Fruit fly (Drosophila melanogaster): ENCODE measurements around the gene dlg1.

Gene dlg1

dm6 chrX:11452846-11453391 lies 83.5 kb downstream of the dlg1 start (continued):
- TF ChIP-seq vri (GFP tag; optimal IDR thresholded peaks at IDR 0.05) = peak; percentile 57
- peak; percentile 88 for TF ChIP-seq dac (GFP tag; optimal IDR thresholded peaks at IDR 0.05)
- TF ChIP-seq CG11294 (GFP tag; IDR thresholded peaks at IDR 0.05) = peak; percentile 80
- TF ChIP-seq CG3919 (GFP tag; optimal IDR thresholded peaks at IDR 0.05) = peak; percentile 87
- peak; percentile 68 for TF ChIP-seq CG6808 (GFP tag; optimal IDR thresholded peaks at IDR 0.05)
- TF ChIP-seq Sox102F (GFP tag; optimal IDR thresholded peaks at IDR 0.05) = peak; percentile 66
- TF ChIP-seq Blimp-1 (GFP tag; optimal IDR thresholded peaks at IDR 0.05) = no peak
- peak; percentile 82 for TF ChIP-seq CG16779 (tag; optimal IDR thresholded peaks at IDR 0.05)
- TF ChIP-seq CG8319 (GFP tag; optimal IDR thresholded peaks at IDR 0.05) = peak; percentile 62
- peak; percentile 74 for TF ChIP-seq CG11762 (GFP tag; optimal IDR thresholded peaks at IDR 0.05; ENCODE audit: insufficient read depth)
- TF ChIP-seq CG9139 (GFP tag; optimal IDR thresholded peaks at IDR 0.05) = peak; percentile 73
- TF ChIP-seq CG4318 (GFP tag; optimal IDR thresholded peaks at IDR 0.05) = peak; percentile 89
- TF ChIP-seq CG8119 (GFP tag; IDR thresholded peaks at IDR 0.05) = peak; percentile 92
- TF ChIP-seq acj6 (GFP tag; optimal IDR thresholded peaks at IDR 0.05) = peak; percentile 87
- TF ChIP-seq CG6276 (GFP tag; optimal IDR thresholded peaks at IDR 0.05) = peak; percentile 84
- TF ChIP-seq salr (GFP tag; optimal IDR thresholded peaks at IDR 0.05) = peak; percentile 58 to 66
- TF ChIP-seq CG7368 (GFP tag; optimal IDR thresholded peaks at IDR 0.05) = peak; percentile 83
- TF ChIP-seq Eip93F (GFP tag; optimal IDR thresholded peaks at IDR 0.05) = no peak
- TF ChIP-seq net (GFP tag; optimal IDR thresholded peaks at IDR 0.05) = peak; percentile 88
- peak; percentile 94 for TF ChIP-seq Eip78C (GFP tag)
- TF ChIP-seq dsx (GFP tag; optimal IDR thresholded peaks at IDR 0.05; ENCODE audit: poor library complexity, severe bottlenecking) = peak; percentile 85
- TF ChIP-seq achi (GFP tag; optimal IDR thresholded peaks at IDR 0.05) = peak; percentile 86
- TF ChIP-seq fd59A (GFP tag; optimal IDR thresholded peaks at IDR 0.05) = peak; percentile 63
- peak; percentile 93 for TF ChIP-seq CG15336 (GFP tag; IDR thresholded peaks at IDR 0.05)
- peak; percentile 70 for TF ChIP-seq cyc (GFP tag; optimal IDR thresholded peaks at IDR 0.05)
- peak; percentile 82 for TF ChIP-seq Lpt (GFP tag; optimal IDR thresholded peaks at IDR 0.05)
- peak; percentile 82 for TF ChIP-seq CG10669 (GFP tag; optimal IDR thresholded peaks at IDR 0.05)

- TF ChIP-seq Hr39 (GFP tag; optimal IDR thresholded peaks at IDR 0.05) (no peak), cyc (GFP tag; optimal IDR thresholded peaks at IDR 0.05) (no peak), salr (GFP tag; optimal IDR thresholded peaks at IDR 0.05) (no peak), CG15336 (GFP tag; IDR thresholded peaks at IDR 0.05) (no peak)
These were observed 84.2 kb downstream of the dlg1 start for dm6 chrX:11453638-11454037.

DNA sequence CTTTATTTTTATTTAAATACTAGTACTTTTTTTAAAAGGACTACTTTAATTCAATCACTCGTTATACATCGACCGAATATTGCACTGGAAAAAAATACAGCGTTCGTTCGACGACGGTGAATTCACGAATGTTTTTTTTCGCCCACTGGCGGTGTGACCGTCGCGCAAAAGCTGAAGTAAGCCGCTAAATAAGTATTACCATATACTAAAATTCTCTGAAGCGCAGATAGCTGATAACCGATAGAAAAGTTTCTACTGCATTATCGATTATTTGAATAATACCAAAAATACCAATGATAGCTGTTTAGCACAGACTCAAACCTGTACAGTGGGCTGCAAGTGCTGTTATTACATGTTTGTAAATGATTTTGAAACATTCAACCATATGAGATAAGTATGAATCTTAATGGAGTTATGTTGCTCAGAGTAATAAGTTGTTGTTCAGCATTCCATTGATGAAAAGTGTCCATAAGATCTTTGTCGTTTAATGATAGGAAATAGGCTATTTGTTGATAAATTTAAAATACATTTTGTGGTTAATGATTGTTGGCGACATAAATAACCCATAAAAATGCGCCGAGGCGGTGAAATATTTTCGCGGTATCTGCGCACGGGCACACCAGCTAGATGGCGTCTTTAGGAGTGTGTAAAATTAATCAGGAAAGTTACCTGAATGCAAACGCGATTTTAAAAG lies 84.9 kb downstream of the dlg1 start, which contains the start of the genes Evi5 and HP5:
Gene Evi5, minus strand, starts transcription at position 198 of the 694 bp plus-strand sequence.
Gene HP5, plus strand, starts transcription at position 598 of the 694 bp plus-strand sequence.
- TF ChIP-seq CG31627 (GFP tag; optimal IDR thresholded peaks at IDR 0.05) (peak; percentile 55), dac (GFP tag; optimal IDR thresholded peaks at IDR 0.05) (peak; percentile 22), ss (GFP tag; optimal IDR thresholded peaks at IDR 0.05) (no peak), CG10631 (GFP tag; optimal IDR thresholded peaks at IDR 0.05) (peak; percentile 32), Gug (GFP tag; IDR thresholded peaks at IDR 0.05) (peak; percentile 47), lz (GFP tag; optimal IDR thresholded peaks at IDR 0.05) (peak; percentile 78), CG6276 (GFP tag; optimal IDR thresholded peaks at IDR 0.05) (no peak), CG10669 (GFP tag; optimal IDR thresholded peaks at IDR 0.05) (peak; percentile 22), CG32006 (GFP tag; optimal IDR thresholded peaks at IDR 0.05) (no peak), CG7368 (GFP tag; optimal IDR thresholded peaks at IDR 0.05) (no peak), CG11762 (GFP tag; optimal IDR thresholded peaks at IDR 0.05; ENCODE audit: insufficient read depth) (no peak), Hr39 (GFP tag; optimal IDR thresholded peaks at IDR 0.05) (peak; percentile 48), CG3919 (GFP tag; optimal IDR thresholded peaks at IDR 0.05) (peak; percentile 17), Sox15 (GFP tag; optimal IDR thresholded peaks at IDR 0.05) (peak; percentile 13), svp (GFP tag) (peak; percentile 84), dsx (GFP tag; optimal IDR thresholded peaks at IDR 0.05; ENCODE audit: poor library complexity, severe bottlenecking) (peak; percentile 47), salr (GFP tag; optimal IDR thresholded peaks at IDR 0.05) (peak in 1 of 2 experiments; percentile 11), CG8119 (GFP tag; IDR thresholded peaks at IDR 0.05) (no peak), CG6854 (GFP tag; optimal IDR thresholded peaks at IDR 0.05) (peak; percentile 25), Blimp-1 (GFP tag; optimal IDR thresholded peaks at IDR 0.05) (no peak), pdm3 (GFP tag; optimal IDR thresholded peaks at IDR 0.05) (no peak), achi (GFP tag; optimal IDR thresholded peaks at IDR 0.05) (no peak), Smox (GFP tag; optimal IDR thresholded peaks at IDR 0.05) (no peak), topi (GFP tag; optimal IDR thresholded peaks at IDR 0.05) (peak; percentile 34), CG15336 (GFP tag; IDR thresholded peaks at IDR 0.05) (peak; percentile 10; the same call in 1 of the 2 replicates), fkh (GFP tag; optimal IDR thresholded peaks at IDR 0.05) (no peak), Met (GFP tag; optimal IDR thresholded peaks at IDR 0.05) (peak; percentile 51), fd85E (GFP tag; optimal IDR thresholded peaks at IDR 0.05) (no peak), Sox102F (GFP tag; optimal IDR thresholded peaks at IDR 0.05) (peak; percentile 7), Hr4 (GFP tag; optimal IDR thresholded peaks at IDR 0.05) (peak; percentile 48)

Measured in whole organism, prepupa.